Fruit fly (Drosophila melanogaster): ENCODE measurements around the gene CG3407.

- TF ChIP-seq Ets98B (GFP tag; IDR thresholded peaks at IDR 0.05) (peak; percentile 15; the same call in 1 of the 2 replicates), CG17806 (tag; optimal IDR thresholded peaks at IDR 0.05) (no peak), Pif1A (GFP tag; optimal IDR thresholded peaks at IDR 0.05) (no peak), D1 (tag; optimal IDR thresholded peaks at IDR 0.05) (no peak), Snoo (tag; optimal IDR thresholded peaks at IDR 0.05) (no peak), CG13204 (GFP tag; optimal IDR thresholded peaks at IDR 0.05) (no peak), CG14655 (GFP tag; optimal IDR thresholded peaks at IDR 0.05) (no peak), CG12605 (GFP tag; IDR thresholded peaks at IDR 0.05) (no peak)
Observed at dm6 chr2L:3835221-3835620, 22.0 kb upstream of the CG3407 start.
